Fruit fly (Drosophila melanogaster) whole organism, wandering third instar larva: ENCODE results near the gene cnir.

Source experiments
- CG32264 ChIP-seq: fragments of 200-800 bp; sonication (Bioruptor generic); optimal IDR thresholded peaks from 2 replicates; lab custom pipeline; 2016; ENCODE audit warnings: missing biosample characterization, missing genetic modification characterization
- CrebA ChIP-seq: fragments of 200-800 bp; sonication (Bioruptor generic); optimal IDR thresholded peaks from 2 replicates; lab custom pipeline; 2016; ENCODE audit warnings: missing biosample characterization, mild to moderate bottlenecking, missing genetic modification characterization, borderline replicate concordance
- Dfd ChIP-seq: fragments of >200 bp; optimal IDR thresholded peaks from 2 replicates; lab custom pipeline; 2017; ENCODE audit warnings: missing biosample characterization, missing genetic modification characterization
- GATAd ChIP-seq: sonication (Bioruptor generic); optimal IDR thresholded peaks from 2 replicates; lab custom pipeline; 2016; ENCODE audit warnings: missing biosample characterization, missing genetic modification characterization
- HLH106 ChIP-seq: fragments of 200-800 bp; optimal IDR thresholded peaks from 3 replicates; lab custom pipeline; 2019; ENCODE audit warnings: missing biosample characterization, mild to moderate bottlenecking, missing genetic modification characterization, moderate library complexity
- Hnf4 ChIP-seq: fragments of 200-800 bp; sonication (Bioruptor generic); optimal IDR thresholded peaks from 2 replicates; lab custom pipeline; 2016; ENCODE audit warnings: missing biosample characterization, mild to moderate bottlenecking, missing genetic modification characterization
- Hr78 ChIP-seq: fragments of >200 bp; optimal IDR thresholded peaks from 2 replicates; lab custom pipeline; 2017; ENCODE audit warnings: missing biosample characterization, missing genetic modification characterization
- Mio ChIP-seq: sonication (Bioruptor generic); optimal IDR thresholded peaks from 2 replicates; lab custom pipeline; 2016; ENCODE audit warnings: missing biosample characterization, missing genetic modification characterization
- Myc ChIP-seq: fragments of >200 bp; optimal IDR thresholded peaks from 2 replicates; lab custom pipeline; 2017
- N ChIP-seq: fragments of >200 bp; optimal IDR thresholded peaks from 2 replicates; lab custom pipeline; 2018; ENCODE audit warnings: missing biosample characterization, missing external identifiers, missing genetic modification characterization
- OdsH ChIP-seq: fragments of 200-800 bp; sonication (Bioruptor generic); optimal IDR thresholded peaks from 2 replicates; lab custom pipeline; 2016; ENCODE audit warnings: missing biosample characterization, mild to moderate bottlenecking, missing genetic modification characterization
- Sp1 ChIP-seq: fragments of 200-800 bp; sonication (Bioruptor generic); optimal IDR thresholded peaks from 3 replicates; lab custom pipeline; 2019; ENCODE audit warnings: missing biosample characterization, mild to moderate bottlenecking, missing genetic modification characterization, moderate library complexity
- Vsx2 ChIP-seq: fragments of 200-300, 225-300 bp; sonication (Bioruptor generic); optimal IDR thresholded peaks from 2 replicates; lab custom pipeline; 2018; ENCODE audit warnings: missing biosample characterization, missing genetic modification characterization; ENCODE audit not compliant: partially characterized antibody
- br ChIP-seq: fragments of 200-800 bp; sonication (Bioruptor generic); optimal IDR thresholded peaks from 2 replicates; lab custom pipeline; 2016; ENCODE audit warnings: missing biosample characterization, missing genetic modification characterization
- brk ChIP-seq: fragments of 200-800 bp; sonication (Bioruptor generic); optimal IDR thresholded peaks from 2 replicates; lab custom pipeline; 2016; ENCODE audit warnings: missing biosample characterization, mild to moderate bottlenecking, missing genetic modification characterization
- dsf ChIP-seq: sonication (Bioruptor generic); optimal IDR thresholded peaks from 2 replicates; lab custom pipeline; 2016; ENCODE audit warnings: missing biosample characterization, missing genetic modification characterization, borderline replicate concordance
- ey ChIP-seq: fragments of 200-800 bp; sonication (Bioruptor generic); optimal IDR thresholded peaks from 2 replicates; lab custom pipeline; 2016; ENCODE audit warnings: missing biosample characterization, missing genetic modification characterization
- foxo ChIP-seq, 2 experiments: fragments of 200-800 bp; sonication (Bioruptor generic); optimal IDR thresholded peaks; 2 replicates in 1 of 2; 3 replicates in 1 of 2; lab custom pipeline; 2016 to 2017; ENCODE audit warnings: missing biosample characterization in 2 of 2, missing genetic modification characterization in 2 of 2
- fru ChIP-seq: fragments of 200-800 bp; sonication (Bioruptor generic); optimal IDR thresholded peaks from 3 replicates; lab custom pipeline; 2016; ENCODE audit warnings: missing biosample characterization, mild to moderate bottlenecking, missing genetic modification characterization
- h ChIP-seq: fragments of 200-800 bp; sonication (Bioruptor generic); optimal IDR thresholded peaks from 3 replicates; lab custom pipeline; 2016; ENCODE audit warnings: missing biosample characterization, mild to moderate bottlenecking, missing genetic modification characterization
- jim ChIP-seq: fragments of 175-275, 200-325 bp; sonication (Bioruptor generic); optimal IDR thresholded peaks from 2 replicates; lab custom pipeline; 2016; ENCODE audit warnings: missing biosample characterization, mild to moderate bottlenecking, missing genetic modification characterization
- pan ChIP-seq: fragments of >200 bp; optimal IDR thresholded peaks from 2 replicates; lab custom pipeline; 2017
- psq ChIP-seq: fragments of 200-800 bp; sonication (Bioruptor generic); optimal IDR thresholded peaks from 3 replicates; lab custom pipeline; 2017; ENCODE audit warnings: missing biosample characterization, mild to moderate bottlenecking, missing genetic modification characterization, moderate library complexity
- rgr ChIP-seq: fragments of 200-800 bp; sonication (Bioruptor generic); optimal IDR thresholded peaks from 3 replicates; lab custom pipeline; 2016; ENCODE audit warnings: missing biosample characterization, mild to moderate bottlenecking, missing genetic modification characterization
- sage ChIP-seq: fragments of 200-800 bp; sonication (Bioruptor generic); optimal IDR thresholded peaks from 2 replicates; lab custom pipeline; 2016; ENCODE audit warnings: missing biosample characterization, mild to moderate bottlenecking, missing genetic modification characterization
- sv ChIP-seq: fragments of 200-800 bp; sonication (Bioruptor generic); optimal IDR thresholded peaks from 3 replicates; lab custom pipeline; 2016; ENCODE audit warnings: missing biosample characterization, missing genetic modification characterization
- woc ChIP-seq: sonication (Bioruptor generic); optimal IDR thresholded peaks from 2 replicates; lab custom pipeline; 2016; ENCODE audit warnings: missing biosample characterization, mild to moderate bottlenecking, missing genetic modification characterization

The cnir gene

DNA sequence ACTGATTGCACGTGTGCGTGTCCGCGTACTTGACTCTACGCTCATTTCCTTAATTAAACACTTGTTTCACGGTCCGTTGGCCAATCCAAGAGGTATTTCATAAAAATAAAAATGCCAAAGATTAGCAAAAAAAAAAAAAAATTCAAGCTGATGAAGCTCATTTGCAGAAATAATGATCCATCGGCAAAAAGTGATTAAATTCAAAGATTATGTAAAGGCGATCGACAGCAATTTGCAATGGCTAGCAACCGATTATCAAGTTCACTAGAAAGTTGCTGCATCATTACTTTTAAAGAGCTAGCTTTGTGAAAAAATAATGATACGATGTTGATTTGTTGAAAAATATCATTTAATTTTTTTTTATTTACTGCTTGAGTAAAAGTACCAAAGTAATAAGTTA, 30.2 kb downstream of the cnir start:
- TF ChIP-seq h (GFP tag; lab: Kevin White, UChicago) (no peak), sage (GFP tag; lab: Kevin White, UChicago) (no peak), br (GFP tag; lab: Kevin White, UChicago) (no peak), fru (GFP tag; lab: Kevin White, UChicago) (no peak), CG32264 (no peak), OdsH (GFP tag; lab: Kevin White, UChicago) (no peak)

DNA sequence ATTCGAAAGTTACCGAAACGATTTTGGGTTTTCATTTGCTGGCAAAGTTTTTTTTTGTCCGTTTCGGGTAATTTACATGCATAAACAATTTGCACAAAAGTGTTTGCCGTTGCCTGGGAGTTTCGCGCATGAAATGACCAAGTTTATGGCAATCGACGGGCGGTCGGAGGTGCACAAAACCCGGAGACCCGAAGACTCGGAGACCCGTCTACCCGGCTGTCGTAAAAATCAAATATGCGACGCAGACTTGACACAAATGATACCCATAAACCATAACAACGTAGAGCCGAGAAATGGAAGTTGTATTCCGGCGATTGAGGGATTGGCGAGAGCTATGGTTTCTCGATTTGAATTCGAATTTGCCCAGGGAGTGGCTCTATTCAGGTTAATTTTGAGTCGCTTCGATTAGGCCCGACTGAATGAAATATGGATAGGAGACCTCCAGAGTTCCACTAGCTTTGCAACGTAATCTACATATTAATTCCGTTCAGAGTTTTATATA, 32.6 kb downstream of the cnir start:
- TF ChIP-seq pan (lab: Kevin White, UChicago), result no peak
- TF ChIP-seq Myc (lab: Kevin White, UChicago), result no peak
- no peak for TF ChIP-seq ey (GFP tag; lab: Kevin White, UChicago)
- no peak for TF ChIP-seq sv (GFP tag; lab: Kevin White, UChicago)

DNA sequence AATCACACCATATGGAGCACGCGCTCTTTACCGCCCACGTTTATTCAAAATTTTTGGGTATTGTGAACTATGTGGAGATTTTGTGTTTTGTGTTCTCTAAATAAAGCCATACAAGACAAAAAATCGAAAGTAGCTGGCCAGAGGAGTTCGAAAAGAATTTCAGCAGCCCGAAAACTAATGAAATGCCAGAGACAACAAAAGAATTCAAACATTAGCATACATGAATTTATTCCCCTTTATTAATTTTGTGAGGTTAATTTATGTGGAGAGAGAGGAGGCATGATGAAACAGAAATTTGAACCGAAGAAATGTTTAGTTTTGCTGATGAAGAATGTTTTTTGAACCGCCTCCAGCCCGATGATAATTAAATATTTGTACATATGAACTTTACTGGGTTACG, 33.4 kb downstream of the cnir start:
- no peak for TF ChIP-seq HLH106
- no peak for TF ChIP-seq N (GFP tag; lab: Kevin White, UChicago)
- no peak for TF ChIP-seq Vsx2
- no peak for TF ChIP-seq jim
- TF ChIP-seq CrebA (GFP tag; lab: Kevin White, UChicago), result no peak
- TF ChIP-seq rgr (GFP tag; lab: Kevin White, UChicago), result no peak

DNA sequence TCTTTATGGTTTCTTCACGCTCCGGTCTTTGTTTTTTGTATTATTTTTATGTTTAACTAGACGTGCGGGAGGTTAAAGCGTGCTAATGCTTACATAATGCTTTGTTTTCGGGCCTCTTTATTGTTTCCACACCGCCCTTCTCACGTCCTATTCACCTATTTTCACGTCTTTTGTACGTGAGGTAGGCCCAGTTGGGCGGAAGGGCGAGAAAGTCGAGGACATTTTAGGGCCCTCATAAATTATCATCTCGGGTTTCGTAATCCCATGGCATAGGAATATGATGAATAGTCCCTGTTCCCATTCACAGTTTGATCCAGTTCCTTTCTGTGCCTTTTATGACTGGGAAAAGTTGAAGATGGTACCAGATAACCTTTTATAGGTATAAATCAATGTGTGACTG, 34.1 kb downstream of the cnir start:
- no peak for TF ChIP-seq psq (GFP tag; lab: Kevin White, UChicago)
- no peak for TF ChIP-seq pan (lab: Kevin White, UChicago)
- no peak for TF ChIP-seq Vsx2
- TF ChIP-seq foxo (GFP tag; optimal IDR thresholded peaks at IDR 0.05; lab: Kevin White, UChicago), result no peak
- TF ChIP-seq sv (GFP tag; lab: Kevin White, UChicago), result no peak
- TF ChIP-seq dsf (GFP tag; lab: Kevin White, UChicago), result no peak
- TF ChIP-seq rgr (GFP tag; lab: Kevin White, UChicago), result no peak
- TF ChIP-seq, all 38 proteins: peak for 0

DNA sequence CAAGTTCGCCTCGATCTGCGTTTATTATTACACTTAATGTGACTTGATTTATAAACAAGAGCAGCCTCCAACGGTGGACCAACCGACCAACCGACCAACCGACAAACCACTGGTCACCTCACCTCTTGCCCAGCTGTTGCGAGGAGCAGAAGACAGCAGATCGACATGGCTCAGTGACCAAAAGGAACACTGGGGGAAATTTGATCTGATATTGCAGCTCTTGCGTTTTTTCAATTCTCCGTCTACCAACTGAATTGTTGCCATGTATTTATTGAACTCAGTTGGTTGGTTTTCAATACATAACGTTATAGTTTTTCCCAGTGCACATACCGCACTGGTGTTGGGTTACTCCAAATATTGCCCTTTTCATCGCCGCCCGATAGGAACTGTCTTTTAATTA, 35.0 kb downstream of the cnir start:
- TF ChIP-seq ey (GFP tag; lab: Kevin White, UChicago), result peak; percentile 22
- no peak for TF ChIP-seq brk (GFP tag; lab: Kevin White, UChicago)
- peak; percentile 37 for TF ChIP-seq h (GFP tag; lab: Kevin White, UChicago)
- peak; percentile 2 for TF ChIP-seq OdsH (GFP tag; lab: Kevin White, UChicago)
- TF ChIP-seq Hnf4 (GFP tag; lab: Kevin White, UChicago), result peak; percentile 21
- peak; percentile 36 for TF ChIP-seq Sp1 (GFP tag; lab: Kevin White, UChicago)
- TF ChIP-seq rgr (GFP tag; lab: Kevin White, UChicago), result peak; percentile 31
- TF ChIP-seq foxo (GFP tag; optimal IDR thresholded peaks at IDR 0.05; lab: Kevin White, UChicago), result peak in 1 of 2 experiments; percentile 64
- peak; percentile 10 for TF ChIP-seq woc
- TF ChIP-seq HLH106, result peak; percentile 47
- no peak for TF ChIP-seq jim
- TF ChIP-seq Myc (lab: Kevin White, UChicago), result no peak
- peak; percentile 63 for TF ChIP-seq br (GFP tag; lab: Kevin White, UChicago)
- peak; percentile 31 for TF ChIP-seq psq (GFP tag; lab: Kevin White, UChicago)
- TF ChIP-seq fru (GFP tag; lab: Kevin White, UChicago), result peak; percentile 62

DNA sequence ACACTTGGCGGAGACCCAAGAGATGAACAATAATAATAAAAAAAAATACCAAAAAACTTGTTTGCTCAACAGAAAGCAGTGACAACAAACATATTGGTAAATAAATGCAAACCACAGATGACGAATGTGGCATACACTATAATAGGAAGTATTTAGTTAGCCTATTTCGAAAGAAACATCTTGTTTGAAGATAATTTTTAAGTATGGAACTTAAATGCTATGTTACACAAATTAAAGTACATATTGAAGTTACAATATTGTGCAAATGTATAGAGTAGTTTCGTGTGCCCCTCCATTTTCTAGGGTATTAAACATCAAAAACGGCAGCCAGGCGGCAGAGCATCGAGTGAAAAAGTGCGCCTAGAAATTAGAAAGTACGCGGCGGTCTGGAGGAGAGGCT, 36.2 kb downstream of the cnir start:
- TF ChIP-seq rgr (GFP tag; lab: Kevin White, UChicago) (no peak), Hr78 (GFP tag; lab: Kevin White, UChicago) (no peak), GATAd (no peak), Dfd (no peak), dsf (GFP tag; lab: Kevin White, UChicago) (no peak), ey (GFP tag; lab: Kevin White, UChicago) (no peak)

DNA sequence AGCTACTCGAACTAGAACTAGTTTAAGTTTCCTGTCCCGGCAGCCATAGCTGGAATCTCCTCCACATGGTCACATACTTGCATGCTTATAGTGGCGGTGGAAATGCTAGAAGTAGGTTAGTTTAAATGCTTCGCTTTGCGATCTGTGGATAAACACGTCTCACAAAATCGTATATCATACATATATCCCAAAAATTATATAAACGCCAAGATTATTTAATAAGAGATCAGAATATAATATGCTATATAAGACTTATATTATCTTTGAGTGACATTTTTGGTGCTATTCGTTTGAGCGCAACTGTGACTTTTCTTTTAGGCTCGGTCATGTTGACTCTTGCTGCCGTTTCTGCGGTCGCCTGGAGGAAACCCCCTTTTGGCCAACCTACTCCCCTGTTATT, 37.7 kb downstream of the cnir start:
- no peak for TF ChIP-seq GATAd
- TF ChIP-seq Mio (GFP tag; lab: Kevin White, UChicago), result no peak
- no peak for TF ChIP-seq rgr (GFP tag; lab: Kevin White, UChicago)
- TF ChIP-seq Vsx2, result no peak
- no peak for TF ChIP-seq OdsH (GFP tag; lab: Kevin White, UChicago)
- no peak for TF ChIP-seq ey (GFP tag; lab: Kevin White, UChicago)
- no peak for TF ChIP-seq Hnf4 (GFP tag; lab: Kevin White, UChicago)
